Fruit fly (Drosophila melanogaster): ENCODE results near the gene CG5131.

CG5131 gene

DNA sequence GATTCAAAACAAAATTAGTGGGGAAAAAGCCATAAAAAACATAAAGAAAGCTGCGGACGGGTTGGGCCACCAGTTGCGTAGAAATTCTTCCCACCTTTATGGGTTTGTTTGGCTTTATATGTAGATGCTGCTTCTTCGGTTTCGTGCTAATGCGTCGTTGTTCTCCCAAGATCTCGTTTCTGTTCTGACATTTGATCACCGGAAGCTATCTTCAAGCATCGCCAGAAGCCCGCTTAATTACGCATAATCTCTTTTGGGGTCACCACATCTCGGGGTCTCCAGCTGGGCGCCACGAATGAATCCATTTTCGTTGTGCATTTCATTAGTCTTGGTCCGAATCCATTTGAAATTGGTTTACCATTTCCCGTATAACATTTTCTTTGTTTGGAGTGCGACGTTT is 11.5 kb downstream of the CG5131 start (continued):
- TF ChIP-seq az2 (GFP tag; optimal IDR thresholded peaks at IDR 0.05) = no peak
- TF ChIP-seq vfl (GFP tag; optimal IDR thresholded peaks at IDR 0.05) = no peak

dm6 chr2L:17497108-17497507 is 12.8 kb downstream of the CG5131 start, which contains the start of gene qua:
TSS of gene qua (minus strand) at chr2L:17497208.
- TF ChIP-seq Sin3A (optimal IDR thresholded peaks at IDR 0.05) (no peak), Hr78 (GFP tag; optimal IDR thresholded peaks at IDR 0.05) (peak in 1 of 2 experiments; percentile 74), CG31388 (GFP tag; optimal IDR thresholded peaks at IDR 0.05) (no peak), NK7.1 (GFP tag; optimal IDR thresholded peaks at IDR 0.05) (no peak), CG14710 (tag; optimal IDR thresholded peaks at IDR 0.05) (peak; percentile 3), jing (GFP tag; optimal IDR thresholded peaks at IDR 0.05) (no peak), CG30431 (GFP tag; optimal IDR thresholded peaks at IDR 0.05) (no peak), ftz-f1 (GFP tag; optimal IDR thresholded peaks at IDR 0.05) (no peak), cg (GFP tag; optimal IDR thresholded peaks at IDR 0.05) (peak; percentile 43), CG18262 (tag; optimal IDR thresholded peaks at IDR 0.05) (peak; percentile 30), unpg (GFP tag; optimal IDR thresholded peaks at IDR 0.05) (no peak), Med (GFP tag) (peak; percentile 16), CG30403 (GFP tag; optimal IDR thresholded peaks at IDR 0.05) (no peak), prd (optimal IDR thresholded peaks at IDR 0.05) (no peak), prd (GFP tag; IDR thresholded peaks at IDR 0.05) (peak; percentile 4; the same call in 1 of the 3 replicates), CG1603 (tag; optimal IDR thresholded peaks at IDR 0.05) (peak; percentile 5), pros (GFP tag; optimal IDR thresholded peaks at IDR 0.05) (no peak), row (GFP tag; IDR thresholded peaks at IDR 0.05) (0 out of 3 replicates have a peak, but pooled peaks have one; percentile 20), CG10431 (GFP tag; optimal IDR thresholded peaks at IDR 0.05) (peak; percentile 31), nom (GFP tag; optimal IDR thresholded peaks at IDR 0.05) (no peak), CG10654 (GFP tag; optimal IDR thresholded peaks at IDR 0.05) (no peak), zen (tag; optimal IDR thresholded peaks at IDR 0.05) (peak; percentile 10), CG12942 (GFP tag; optimal IDR thresholded peaks at IDR 0.05) (no peak), CG12659 (GFP tag; optimal IDR thresholded peaks at IDR 0.05) (no peak), Hmr (GFP tag; optimal IDR thresholded peaks at IDR 0.05) (no peak), D19B (GFP tag; optimal IDR thresholded peaks at IDR 0.05) (peak; percentile 33), Rfx (GFP tag; IDR thresholded peaks at IDR 0.05) (no peak)

DNA sequence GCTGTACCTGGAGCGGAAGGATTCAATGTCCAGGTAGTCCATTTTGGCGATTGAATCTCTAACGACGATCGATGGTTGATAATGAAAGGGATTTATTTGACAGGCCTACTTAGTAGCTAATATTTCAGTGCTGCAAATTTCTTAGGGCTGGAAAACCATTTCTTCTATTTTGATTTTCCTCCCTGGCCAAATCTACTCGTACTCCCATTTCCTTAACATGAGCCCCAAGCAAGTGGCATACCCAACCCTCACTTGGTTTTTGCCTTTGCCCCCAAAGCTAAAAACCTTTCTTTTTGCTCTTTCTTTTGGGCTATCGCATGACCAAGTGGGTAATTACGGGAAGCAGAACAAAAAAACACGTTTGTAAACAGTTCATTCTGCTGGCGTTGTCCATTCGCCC is 14.4 kb downstream of the CG5131 start, which contains the start of gene CG15142:
Gene CG15142 (minus strand): TSS at position 101 of the 400 bp plus-strand sequence.
- TF ChIP-seq CG18619 (GFP tag; optimal IDR thresholded peaks at IDR 0.05) (no peak), sens (GFP tag) (peak; percentile 2), bbx (GFP tag; IDR thresholded peaks at IDR 0.05; ENCODE audit: partially characterized antibody) (no peak), luna (GFP tag; optimal IDR thresholded peaks at IDR 0.05) (no peak), ssp (GFP tag; IDR thresholded peaks at IDR 0.05) (no peak), D (optimal IDR thresholded peaks at IDR 0.05) (no peak), D (GFP tag; optimal IDR thresholded peaks at IDR 0.05) (no peak)

DNA sequence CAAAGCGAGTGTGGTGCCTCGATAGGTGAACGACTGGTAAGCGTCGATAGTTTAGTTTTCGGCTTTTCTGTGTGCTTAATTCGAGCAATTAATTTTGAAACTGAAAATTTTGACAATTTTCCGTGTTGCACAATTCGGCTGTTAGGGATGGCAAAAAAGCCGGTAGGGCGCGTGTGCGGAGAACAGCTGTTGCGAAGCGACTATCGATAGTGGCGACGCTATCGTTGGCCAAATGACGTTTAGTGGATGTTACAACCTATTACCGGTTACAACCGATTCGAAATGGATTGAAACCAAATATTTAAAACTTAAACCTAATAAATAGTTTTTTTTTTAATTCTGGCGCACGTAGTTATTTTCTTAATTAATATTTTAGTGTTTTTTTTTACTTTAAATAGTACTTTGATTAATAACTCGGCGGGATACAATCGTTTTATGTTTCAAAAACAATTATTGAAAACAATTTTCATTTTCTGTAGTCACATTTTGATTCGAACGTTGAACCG is 16.7 kb downstream of the CG5131 start, which contains the start of the genes mEFTs and Dhc36C:
Gene mEFTs (minus strand): TSS at position 161 of the 506 bp plus-strand sequence.
Gene Dhc36C (plus strand): TSS at position 456 of the 506 bp plus-strand sequence.
- peak; percentile 87 for TF ChIP-seq Dll (GFP tag; IDR thresholded peaks at IDR 0.05; ENCODE audit: partially characterized antibody)
- TF ChIP-seq HmgD (GFP tag; optimal IDR thresholded peaks at IDR 0.05) = peak; percentile 15
- TF ChIP-seq mirr (GFP tag; optimal IDR thresholded peaks at IDR 0.05) = no peak
- peak; percentile 62; the same call in 2 of the 3 replicates for TF ChIP-seq vnd (GFP tag; IDR thresholded peaks at IDR 0.05; ENCODE audit: partially characterized antibody)
- no peak for TF ChIP-seq CG17361 (GFP tag; IDR thresholded peaks at IDR 0.05)
- TF ChIP-seq bcd (GFP tag; optimal IDR thresholded peaks at IDR 0.05) = no peak
- TF ChIP-seq zen2 (GFP tag; IDR thresholded peaks at IDR 0.05; ENCODE audit: partially characterized antibody) = peak; percentile 82; the same call in 2 of the 3 replicates
- peak; percentile 78 for TF ChIP-seq Dp (GFP tag; optimal IDR thresholded peaks at IDR 0.05)
- peak; percentile 38 for TF ChIP-seq Hmr (GFP tag; optimal IDR thresholded peaks at IDR 0.05)
- 0 out of 2 replicates have a peak, but pooled peaks have one; percentile 13 for TF ChIP-seq stc (GFP tag; IDR thresholded peaks at IDR 0.05)
- TF ChIP-seq kni (GFP tag; optimal IDR thresholded peaks at IDR 0.05) = no peak
- TF ChIP-seq Elba2 (GFP tag; optimal IDR thresholded peaks at IDR 0.05) = no peak
- TF ChIP-seq Lhr (GFP tag; optimal IDR thresholded peaks at IDR 0.05) = peak; percentile 58
